Worm (Caenorhabditis elegans): ENCODE measurements around the gene srw-66.

The srw-66 gene

DNA sequence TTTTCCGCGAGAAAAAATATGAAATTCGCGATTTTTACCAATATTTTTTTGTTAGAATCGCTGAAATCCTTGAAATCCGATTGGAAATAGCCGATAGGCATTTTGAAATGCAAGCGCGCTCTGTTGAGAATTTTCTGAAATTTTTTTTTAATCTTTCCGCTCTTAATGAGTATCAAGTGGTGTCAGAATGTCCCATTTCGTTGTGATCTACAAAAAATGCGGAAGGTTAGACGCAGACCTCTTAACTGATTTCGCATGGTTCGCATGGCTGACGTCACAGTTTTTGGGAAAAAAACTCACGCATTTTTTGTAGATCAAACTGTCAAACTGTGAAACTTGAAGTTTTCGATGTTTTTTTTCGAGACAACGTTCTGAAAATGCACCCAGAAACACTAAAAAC is at the start of gene srw-66:
Gene srw-66 (minus strand): TSS at position 101 of the 400 bp plus-strand sequence.
- TF ChIP-seq ama-1 (optimal IDR thresholded peaks at IDR 0.05) (no peak), elt-2 (tag; optimal IDR thresholded peaks at IDR 0.05) (no peak), jun-1 (tag; optimal IDR thresholded peaks at IDR 0.05) (no peak), unc-39 (tag; optimal IDR thresholded peaks at IDR 0.05) (no peak), mml-1 (tag; optimal IDR thresholded peaks at IDR 0.05) (no peak), ztf-4 (tag; optimal IDR thresholded peaks at IDR 0.05) (no peak), fkh-10 (GFP tag; optimal IDR thresholded peaks at IDR 0.05) (no peak), egl-5 (tag; optimal IDR thresholded peaks at IDR 0.05) (no peak), ceh-82 (tag; optimal IDR thresholded peaks at IDR 0.05) (no peak), skn-1 (tag; optimal IDR thresholded peaks at IDR 0.05) (no peak), nhr-43 (tag; optimal IDR thresholded peaks at IDR 0.05; ENCODE audit: poor library complexity, severe bottlenecking) (no peak), tbx-2 (tag; optimal IDR thresholded peaks at IDR 0.05) (no peak), ceh-28 (tag; optimal IDR thresholded peaks at IDR 0.05) (no peak), ceh-16 (tag; optimal IDR thresholded peaks at IDR 0.05) (no peak)

DNA sequence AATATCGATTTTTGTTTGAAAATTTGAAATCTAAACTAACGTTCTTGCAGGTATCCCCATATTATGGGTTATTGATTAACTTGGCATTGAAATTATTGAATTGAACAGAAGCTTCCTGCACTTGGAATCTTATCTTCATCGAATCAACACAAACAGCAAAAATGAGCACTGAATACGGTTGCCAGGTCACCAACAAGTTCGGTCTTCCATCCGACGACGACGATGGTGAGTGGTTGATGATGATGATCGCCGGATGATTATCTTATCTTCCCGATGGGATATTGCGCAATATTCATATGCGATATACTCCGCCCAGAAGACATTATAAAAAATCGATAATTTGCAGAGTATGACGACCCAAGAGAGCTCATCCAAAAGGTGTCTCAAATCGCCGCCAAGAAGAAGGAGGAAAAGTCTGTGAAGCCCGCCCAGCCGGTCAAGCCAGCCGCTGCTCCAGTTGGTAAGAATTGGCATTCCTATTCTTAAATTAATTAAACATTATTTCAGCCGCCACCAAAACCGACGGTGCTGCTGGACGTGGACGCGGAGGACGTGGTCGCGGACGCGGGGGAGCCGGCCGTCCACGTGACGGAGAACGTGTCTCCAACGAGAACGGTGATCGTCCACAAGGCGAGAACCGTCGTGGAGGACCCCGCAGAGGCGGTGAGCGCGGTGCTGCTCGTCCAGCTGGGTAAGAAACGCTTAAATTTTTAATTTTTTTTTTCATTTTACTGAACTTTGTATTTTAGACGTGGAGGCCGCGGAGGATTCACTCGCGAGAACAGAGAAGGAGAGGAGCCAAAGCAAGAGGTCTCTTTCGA is 49.5 kb upstream of the srw-66 start, which contains the start of gene vig-1:
Gene vig-1 (plus strand): TSS at position 51 of the 821 bp plus-strand sequence.
- no peak for TF ChIP-seq ztf-11 (tag; optimal IDR thresholded peaks at IDR 0.05)
- TF ChIP-seq pha-4 (tag; optimal IDR thresholded peaks at IDR 0.05): no peak
- TF ChIP-seq sea-2 (GFP tag; optimal IDR thresholded peaks at IDR 0.05): no peak
- TF ChIP-seq egl-5 (tag; optimal IDR thresholded peaks at IDR 0.05): no peak
- TF ChIP-seq aly-2 (tag; optimal IDR thresholded peaks at IDR 0.05): no peak

DNA sequence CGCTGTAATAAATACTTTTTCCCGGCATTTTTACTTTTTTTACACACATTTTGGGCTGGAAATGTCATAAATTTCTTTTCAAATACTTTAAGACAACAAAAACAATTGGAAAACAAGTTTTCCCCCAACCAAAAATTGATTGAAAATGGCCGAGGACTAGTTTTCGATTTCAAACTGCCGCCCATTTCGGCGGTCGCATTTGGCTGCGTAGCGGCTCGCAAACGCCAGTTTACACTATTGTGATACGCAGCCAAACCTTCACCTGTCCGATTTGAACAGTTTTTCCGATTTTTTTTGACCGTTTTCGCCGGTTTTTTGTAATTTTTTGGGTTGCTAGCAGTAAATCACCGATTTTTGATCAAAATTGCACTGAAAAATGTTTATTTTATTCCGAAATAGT is 48.7 kb upstream of the srw-66 start:
- TF ChIP-seq elt-3 (tag; optimal IDR thresholded peaks at IDR 0.05) (peak in 2 of 3 experiments; percentile 32 to 93), snpc-4 (tag; optimal IDR thresholded peaks at IDR 0.05) (peak; percentile 83), fkh-10 (GFP tag; optimal IDR thresholded peaks at IDR 0.05) (peak; percentile 77), ceh-82 (tag; optimal IDR thresholded peaks at IDR 0.05) (peak; percentile 83), lin-39 (tag; optimal IDR thresholded peaks at IDR 0.05) (peak; percentile 95), nfya-1 (tag; optimal IDR thresholded peaks at IDR 0.05; ENCODE audit: insufficient read depth) (peak; percentile 96), mdl-1 (tag; optimal IDR thresholded peaks at IDR 0.05) (no peak), pqm-1 (tag; optimal IDR thresholded peaks at IDR 0.05) (peak; percentile 50), skn-1 (tag; optimal IDR thresholded peaks at IDR 0.05) (peak; percentile 84), hmg-11 (tag; optimal IDR thresholded peaks at IDR 0.05) (peak; percentile 61), sea-2 (GFP tag; optimal IDR thresholded peaks at IDR 0.05) (no peak), R02D3.7 (tag; optimal IDR thresholded peaks at IDR 0.05) (peak; percentile 89), eor-1 (tag; optimal IDR thresholded peaks at IDR 0.05) (no peak), nhr-12 (tag; optimal IDR thresholded peaks at IDR 0.05) (no peak), unc-39 (tag; optimal IDR thresholded peaks at IDR 0.05) (no peak), nhr-67 (tag; optimal IDR thresholded peaks at IDR 0.05) (no peak), egl-27 (tag; optimal IDR thresholded peaks at IDR 0.05) (peak; percentile 66), unc-62 (GFP tag; optimal IDR thresholded peaks at IDR 0.05) (peak; percentile 78), aly-2 (tag; optimal IDR thresholded peaks at IDR 0.05) (peak; percentile 80), nhr-43 (tag; optimal IDR thresholded peaks at IDR 0.05; ENCODE audit: poor library complexity, severe bottlenecking) (peak; percentile 94), nhr-11 (tag; optimal IDR thresholded peaks at IDR 0.05) (peak; percentile 79), nhr-76 (tag; optimal IDR thresholded peaks at IDR 0.05) (no peak), ztf-11 (tag; optimal IDR thresholded peaks at IDR 0.05) (no peak), daf-12 (tag; optimal IDR thresholded peaks at IDR 0.05) (no peak), ceh-16 (tag; optimal IDR thresholded peaks at IDR 0.05) (peak; percentile 15), tbx-2 (tag; optimal IDR thresholded peaks at IDR 0.05) (peak; percentile 81), zag-1 (tag; optimal IDR thresholded peaks at IDR 0.05) (no peak), egl-5 (tag; optimal IDR thresholded peaks at IDR 0.05) (peak; percentile 86), lsy-12 (tag; optimal IDR thresholded peaks at IDR 0.05) (peak; percentile 100), nhr-28 (tag; optimal IDR thresholded peaks at IDR 0.05) (peak; percentile 13), ceh-9 (tag; optimal IDR thresholded peaks at IDR 0.05) (no peak), nhr-23 (tag; optimal IDR thresholded peaks at IDR 0.05) (peak; percentile 99), ZK546.5 (tag; optimal IDR thresholded peaks at IDR 0.05) (peak; percentile 98), pha-4 (tag; optimal IDR thresholded peaks at IDR 0.05) (peak; percentile 98), ztf-4 (tag; optimal IDR thresholded peaks at IDR 0.05) (peak; percentile 23), ceh-28 (tag; optimal IDR thresholded peaks at IDR 0.05) (peak; percentile 85), jun-1 (tag; optimal IDR thresholded peaks at IDR 0.05) (peak; percentile 93), nhr-77 (tag; optimal IDR thresholded peaks at IDR 0.05) (peak; percentile 75), lin-15B (tag; optimal IDR thresholded peaks at IDR 0.05) (peak; percentile 97), elt-1 (tag; optimal IDR thresholded peaks at IDR 0.05) (peak; percentile 91), nhr-25 (tag; optimal IDR thresholded peaks at IDR 0.05) (peak; percentile 99), elt-2 (tag; optimal IDR thresholded peaks at IDR 0.05) (peak; percentile 91), fos-1 (tag; optimal IDR thresholded peaks at IDR 0.05) (peak; percentile 85), ama-1 (optimal IDR thresholded peaks at IDR 0.05) (peak; percentile 85)

Data from whole organism, L3 larva.